Fruit fly (Drosophila melanogaster): ENCODE data around the gene CG4592.

Gene CG4592

DNA sequence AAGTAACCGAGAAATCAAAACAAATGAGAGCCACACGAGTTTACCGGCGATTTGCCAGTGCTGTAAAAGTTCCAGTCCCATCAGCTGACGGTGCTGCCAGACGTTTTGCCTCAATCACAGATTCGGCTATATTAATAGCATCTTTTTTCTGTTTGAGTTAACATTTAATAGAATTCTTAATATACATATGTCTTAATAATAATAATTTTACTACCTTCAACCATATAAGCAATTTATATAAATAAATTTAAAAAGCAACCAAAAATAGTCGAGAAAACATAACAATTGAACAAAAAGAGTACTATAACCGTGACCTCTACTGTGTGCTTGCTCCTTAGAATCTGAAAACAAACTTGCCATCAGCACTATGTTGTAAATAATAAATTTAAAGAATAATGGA, 32.7 kb downstream of the CG4592 start, which contains the start of the genes CG13126 and CG4709 (continued):
- TF ChIP-seq CG17361 (GFP tag; IDR thresholded peaks at IDR 0.05) = peak; percentile 97
- TF ChIP-seq chm (GFP tag; IDR thresholded peaks at IDR 0.05) = peak; percentile 33; the same call in 1 of the 2 replicates
- 0 out of 2 replicates have a peak, but pooled peaks have one; percentile 18 for TF ChIP-seq bbx (GFP tag; IDR thresholded peaks at IDR 0.05; ENCODE audit: partially characterized antibody)
- peak; percentile 10 for TF ChIP-seq Atf-2 (GFP tag; optimal IDR thresholded peaks at IDR 0.05)
- no peak for TF ChIP-seq Hey (tag; optimal IDR thresholded peaks at IDR 0.05)
- TF ChIP-seq exex (tag; optimal IDR thresholded peaks at IDR 0.05) = peak; percentile 74
- no peak for TF ChIP-seq gt (GFP tag; IDR thresholded peaks at IDR 0.05)
- TF ChIP-seq row (GFP tag; IDR thresholded peaks at IDR 0.05) = peak; percentile 96
- TF ChIP-seq Ets65A (GFP tag) = peak; percentile 90
- TF ChIP-seq CG10462 (GFP tag; optimal IDR thresholded peaks at IDR 0.05) = peak; percentile 73
- TF ChIP-seq CG7786 (GFP tag; optimal IDR thresholded peaks at IDR 0.05) = peak; percentile 9
- TF ChIP-seq salm (tag; optimal IDR thresholded peaks at IDR 0.05) = peak; percentile 82
- peak; percentile 97 for TF ChIP-seq CG14710 (tag; optimal IDR thresholded peaks at IDR 0.05)
- no peak for TF ChIP-seq usp (GFP tag; optimal IDR thresholded peaks at IDR 0.05)
- TF ChIP-seq Pdp1 (GFP tag; optimal IDR thresholded peaks at IDR 0.05) = peak; percentile 25 to 71
- no peak for TF ChIP-seq CG8089 (GFP tag; optimal IDR thresholded peaks at IDR 0.05)
- TF ChIP-seq phol (tag; optimal IDR thresholded peaks at IDR 0.05) = peak; percentile 96
- TF ChIP-seq CrebB (tag; optimal IDR thresholded peaks at IDR 0.05) = peak; percentile 47
- peak; percentile 80 for TF ChIP-seq CG7357 (GFP tag; IDR thresholded peaks at IDR 0.05)
- TF ChIP-seq CG10565 (GFP tag; optimal IDR thresholded peaks at IDR 0.05) = peak; percentile 51
- peak; percentile 77 for TF ChIP-seq CG2875 (GFP tag; optimal IDR thresholded peaks at IDR 0.05)
- peak; percentile 78 for TF ChIP-seq al (GFP tag; IDR thresholded peaks at IDR 0.05)
- peak; percentile 74 for TF ChIP-seq CG8765 (GFP tag; IDR thresholded peaks at IDR 0.05)
- peak; percentile 85 for TF ChIP-seq CG9215 (GFP tag; IDR thresholded peaks at IDR 0.05)
- TF ChIP-seq amos (GFP tag; IDR thresholded peaks at IDR 0.05; ENCODE audit: partially characterized antibody) = no peak
- peak; percentile 71; the same call in 1 of the 2 replicates for TF ChIP-seq NFAT (GFP tag; IDR thresholded peaks at IDR 0.05)
- peak; percentile 96 for TF ChIP-seq CG12391 (tag; optimal IDR thresholded peaks at IDR 0.05)
- peak; percentile 13 for TF ChIP-seq Antp (GFP tag; optimal IDR thresholded peaks at IDR 0.05)
- peak; percentile 41 for TF ChIP-seq CG13624 (GFP tag; optimal IDR thresholded peaks at IDR 0.05)
- TF ChIP-seq lbe (GFP tag; optimal IDR thresholded peaks at IDR 0.05) = peak; percentile 89
- no peak for TF ChIP-seq Mes4 (GFP tag; optimal IDR thresholded peaks at IDR 0.05)
- TF ChIP-seq CG32772 (GFP tag; IDR thresholded peaks at IDR 0.05) = peak; percentile 89
- TF ChIP-seq gro (GFP tag; optimal IDR thresholded peaks at IDR 0.05) = peak; percentile 0
- TF ChIP-seq CG30020 (tag; optimal IDR thresholded peaks at IDR 0.05) = peak; percentile 78
- TF ChIP-seq CG13894 (tag; optimal IDR thresholded peaks at IDR 0.05) = peak; percentile 87
- no peak for TF ChIP-seq luna (GFP tag; optimal IDR thresholded peaks at IDR 0.05)
- TF ChIP-seq Ets97D (GFP tag; optimal IDR thresholded peaks at IDR 0.05) = peak; percentile 61
- TF ChIP-seq ap (GFP tag; IDR thresholded peaks at IDR 0.05) = peak; percentile 83
- TF ChIP-seq br (optimal IDR thresholded peaks at IDR 0.05) = no peak
- TF ChIP-seq dysf (GFP tag; IDR thresholded peaks at IDR 0.05) = peak; percentile 92
- no peak for TF ChIP-seq Doc3 (GFP tag; IDR thresholded peaks at IDR 0.05; ENCODE audit: partially characterized antibody)
- TF ChIP-seq CG11456 (GFP tag; IDR thresholded peaks at IDR 0.05) = peak; percentile 83
- TF ChIP-seq Fer3 (tag; optimal IDR thresholded peaks at IDR 0.05) = peak; percentile 94
- TF ChIP-seq CG12744 (GFP tag; optimal IDR thresholded peaks at IDR 0.05) = no peak
- peak; percentile 83 for TF ChIP-seq Mrtf (GFP tag; IDR thresholded peaks at IDR 0.05)
- peak; percentile 75 for TF ChIP-seq CG13123 (GFP tag; optimal IDR thresholded peaks at IDR 0.05)
- TF ChIP-seq lmd (GFP tag; IDR thresholded peaks at IDR 0.05) = peak; percentile 89
- peak; percentile 57 for TF ChIP-seq vfl (GFP tag; optimal IDR thresholded peaks at IDR 0.05)
- TF ChIP-seq Dip2 (GFP tag; IDR thresholded peaks at IDR 0.05) = no peak
- peak; percentile 85 for TF ChIP-seq nom (GFP tag; optimal IDR thresholded peaks at IDR 0.05)
- peak; percentile 79 for TF ChIP-seq sisA (GFP tag; IDR thresholded peaks at IDR 0.05)
- TF ChIP-seq sd (tag; optimal IDR thresholded peaks at IDR 0.05) = peak; percentile 67
